Fruit fly (Drosophila melanogaster): ENCODE results near the gene CG9926.
A peak's percentile ranks its signal among the peaks of the same experiment; 100 is the strongest.

CG9926 gene

dm6 chr3R:13951038-13951437 is at the start of gene CG9926:
CG9926 (minus strand) TSS chr3R:13951138.
- no peak for TF ChIP-seq CG15710 (tag; optimal IDR thresholded peaks at IDR 0.05)
- TF ChIP-seq Ets98B (GFP tag; IDR thresholded peaks at IDR 0.05) = no peak
- no peak for TF ChIP-seq D1 (tag; optimal IDR thresholded peaks at IDR 0.05)
- no peak for TF ChIP-seq CG13204 (GFP tag; optimal IDR thresholded peaks at IDR 0.05)
- TF ChIP-seq CG8301 (tag; optimal IDR thresholded peaks at IDR 0.05) = no peak
- TF ChIP-seq CG17806 (tag; optimal IDR thresholded peaks at IDR 0.05) = no peak
- no peak for TF ChIP-seq rn (GFP tag; IDR thresholded peaks at IDR 0.05)
- TF ChIP-seq Pif1B (GFP tag; optimal IDR thresholded peaks at IDR 0.05) = no peak
- TF ChIP-seq gl (tag; optimal IDR thresholded peaks at IDR 0.05) = no peak
- TF ChIP-seq CG12605 (GFP tag; IDR thresholded peaks at IDR 0.05) = no peak
- no peak for TF ChIP-seq EcR (GFP tag; optimal IDR thresholded peaks at IDR 0.05)
- TF ChIP-seq CG4496 (GFP tag; IDR thresholded peaks at IDR 0.05) = no peak
- TF ChIP-seq CG32121 (GFP tag; IDR thresholded peaks at IDR 0.05) = no peak
- no peak for TF ChIP-seq CG8159 (tag; optimal IDR thresholded peaks at IDR 0.05)
- TF ChIP-seq CG14655 (GFP tag; optimal IDR thresholded peaks at IDR 0.05) = no peak

- no peak for TF ChIP-seq EcR (GFP tag; optimal IDR thresholded peaks at IDR 0.05)
- TF ChIP-seq fd96Ca (GFP tag; IDR thresholded peaks at IDR 0.05) = peak; percentile 91
- no peak for TF ChIP-seq Snoo (tag; optimal IDR thresholded peaks at IDR 0.05)
- peak; percentile 79 for TF ChIP-seq CG12605 (GFP tag; IDR thresholded peaks at IDR 0.05)
- TF ChIP-seq CG10348 (GFP tag; IDR thresholded peaks at IDR 0.05) = peak; percentile 61
- TF ChIP-seq CG13204 (GFP tag; optimal IDR thresholded peaks at IDR 0.05) = no peak
- TF ChIP-seq CG8159 (tag; optimal IDR thresholded peaks at IDR 0.05) = peak; percentile 24
- no peak for TF ChIP-seq CG34367 (tag; optimal IDR thresholded peaks at IDR 0.05)
- peak; percentile 62 for TF ChIP-seq Pif1A (GFP tag; optimal IDR thresholded peaks at IDR 0.05)
- TF ChIP-seq Ets98B (GFP tag; IDR thresholded peaks at IDR 0.05) = peak; percentile 94
- no peak for TF ChIP-seq D1 (tag; optimal IDR thresholded peaks at IDR 0.05)
- peak; percentile 17 for TF ChIP-seq Pif1B (GFP tag; optimal IDR thresholded peaks at IDR 0.05)
- no peak for TF ChIP-seq CG15710 (tag; optimal IDR thresholded peaks at IDR 0.05)
- peak; percentile 86 for TF ChIP-seq CG32121 (GFP tag; IDR thresholded peaks at IDR 0.05)
- peak; percentile 43 for TF ChIP-seq CG17806 (tag; optimal IDR thresholded peaks at IDR 0.05)
- peak; percentile 84 for TF ChIP-seq CG8301 (tag; optimal IDR thresholded peaks at IDR 0.05)
- no peak for TF ChIP-seq CG9948 (tag; optimal IDR thresholded peaks at IDR 0.05)
- peak; percentile 89 for TF ChIP-seq CG4496 (GFP tag; IDR thresholded peaks at IDR 0.05)
- peak; percentile 75 for TF ChIP-seq CG14655 (GFP tag; optimal IDR thresholded peaks at IDR 0.05)
- no peak for TF ChIP-seq gl (tag; optimal IDR thresholded peaks at IDR 0.05)
- TF ChIP-seq rn (GFP tag; IDR thresholded peaks at IDR 0.05) = peak; percentile 72
Measured at dm6 chr3R:13999531-13999930, 48.6 kb upstream of the CG9926 start.

dm6 chr3R:13998595-13998994 is 47.7 kb upstream of the CG9926 start:
- TF ChIP-seq Pif1B (GFP tag; optimal IDR thresholded peaks at IDR 0.05) (no peak), CG32121 (GFP tag; IDR thresholded peaks at IDR 0.05) (no peak), fd96Ca (GFP tag; IDR thresholded peaks at IDR 0.05) (no peak), CG8159 (tag; optimal IDR thresholded peaks at IDR 0.05) (no peak), Snoo (tag; optimal IDR thresholded peaks at IDR 0.05) (no peak), CG4496 (GFP tag; IDR thresholded peaks at IDR 0.05) (no peak), CG12605 (GFP tag; IDR thresholded peaks at IDR 0.05) (no peak), EcR (GFP tag; optimal IDR thresholded peaks at IDR 0.05) (no peak), CG14655 (GFP tag; optimal IDR thresholded peaks at IDR 0.05) (no peak), rn (GFP tag; IDR thresholded peaks at IDR 0.05) (no peak), CG34367 (tag; optimal IDR thresholded peaks at IDR 0.05) (no peak), CG17806 (tag; optimal IDR thresholded peaks at IDR 0.05) (no peak), Ets98B (GFP tag; IDR thresholded peaks at IDR 0.05) (no peak), CG13204 (GFP tag; optimal IDR thresholded peaks at IDR 0.05) (no peak), CG10348 (GFP tag; IDR thresholded peaks at IDR 0.05) (no peak)

- TF ChIP-seq CG10348 (GFP tag; IDR thresholded peaks at IDR 0.05) = no peak
- TF ChIP-seq CG15710 (tag; optimal IDR thresholded peaks at IDR 0.05) = no peak
Measured at dm6 chr3R:13998162-13998561, 47.2 kb upstream of the CG9926 start.

dm6 chr3R:13997762-13998161 is 46.8 kb upstream of the CG9926 start:
- TF ChIP-seq gl (tag; optimal IDR thresholded peaks at IDR 0.05) (no peak), D1 (tag; optimal IDR thresholded peaks at IDR 0.05) (no peak), Snoo (tag; optimal IDR thresholded peaks at IDR 0.05) (no peak), Pif1A (GFP tag; optimal IDR thresholded peaks at IDR 0.05) (no peak), CG8301 (tag; optimal IDR thresholded peaks at IDR 0.05) (no peak), CG15710 (tag; optimal IDR thresholded peaks at IDR 0.05) (no peak), CG10348 (GFP tag; IDR thresholded peaks at IDR 0.05) (no peak), CG34367 (tag; optimal IDR thresholded peaks at IDR 0.05) (no peak), fd96Ca (GFP tag; IDR thresholded peaks at IDR 0.05) (no peak), rn (GFP tag; IDR thresholded peaks at IDR 0.05) (no peak)

- TF ChIP-seq CG9948 (tag; optimal IDR thresholded peaks at IDR 0.05) (no peak), Pif1B (GFP tag; optimal IDR thresholded peaks at IDR 0.05) (no peak), CG10348 (GFP tag; IDR thresholded peaks at IDR 0.05) (no peak), CG8301 (tag; optimal IDR thresholded peaks at IDR 0.05) (no peak), fd96Ca (GFP tag; IDR thresholded peaks at IDR 0.05) (no peak), CG32121 (GFP tag; IDR thresholded peaks at IDR 0.05) (no peak), Snoo (tag; optimal IDR thresholded peaks at IDR 0.05) (no peak), CG8159 (tag; optimal IDR thresholded peaks at IDR 0.05) (no peak), CG14655 (GFP tag; optimal IDR thresholded peaks at IDR 0.05) (no peak), EcR (GFP tag; optimal IDR thresholded peaks at IDR 0.05) (no peak), D1 (tag; optimal IDR thresholded peaks at IDR 0.05) (no peak)
Measured at dm6 chr3R:13995933-13996332, 45.0 kb upstream of the CG9926 start.
